Worm (Caenorhabditis elegans): Measurements from ENCODE around the gene qars-1.

ce11 chrIV:15012154-15012892, 660 bp downstream of the qars-1 start:
- TF ChIP-seq med-1 (GFP tag; optimal IDR thresholded peaks at IDR 0.05; ENCODE audit: insufficient read depth) = no peak
- no peak for TF ChIP-seq tab-1 (GFP tag; IDR thresholded peaks at IDR 0.05)
- no peak for TF ChIP-seq flt-1 (GFP tag; IDR thresholded peaks at IDR 0.05)
- no peak for TF ChIP-seq ref-1 (GFP tag; conservative IDR thresholded peaks at IDR 0.05)
- no peak for TF ChIP-seq ztf-23 (GFP tag; IDR thresholded peaks at IDR 0.05)
- no peak for TF ChIP-seq T22C8.4 (GFP tag; IDR thresholded peaks at IDR 0.05)
- no peak for TF ChIP-seq cog-1 (tag; optimal IDR thresholded peaks at IDR 0.05)
- TF ChIP-seq klf-2 (GFP tag; conservative IDR thresholded peaks at IDR 0.05) = no peak
